Worm (Caenorhabditis elegans) whole organism, L4 larva: ENCODE results near the gene F26F12.2.
A peak's percentile ranks its signal among the peaks of the same experiment; 100 is the strongest.

ENCODE experiments used
- F10B5.3 ChIP-seq: sonication (generic microtip); optimal IDR thresholded peaks from 2 replicates; lab custom pipeline; 2016; ENCODE audit warnings: mild to moderate bottlenecking, missing genetic modification characterization, missing compliant biosample characterization
- F26F4.8 ChIP-seq: fragments of 200-800 bp; sonication (Bioruptor generic); conservative IDR thresholded peaks from 2 replicates; pipeline ENCODE4 v1.3.6; 2022; ENCODE audit warnings: missing genetic modification characterization, missing compliant biosample characterization
- F44E2.7 ChIP-seq: fragments of 200-800 bp; sonication (Bioruptor generic); IDR thresholded peaks from 2 replicates; pipeline ENCODE4 v2.1.2; 2022; ENCODE audit warnings: missing genetic modification characterization, missing compliant biosample characterization
- R02D3.7 ChIP-seq: fragments of 150-350 bp; sonication (generic microtip); optimal IDR thresholded peaks from 3 replicates; lab custom pipeline; 2014; ENCODE audit warnings: missing biosample characterization, missing genetic modification characterization
- Y48G9A.11 ChIP-seq: fragments of 200-800 bp; sonication (Bioruptor generic); IDR thresholded peaks from 2 replicates; pipeline ENCODE4 v1.3.6; 2022; ENCODE audit warnings: missing genetic modification reagents, missing genetic modification characterization, missing compliant biosample characterization
- Y75B8A.6 ChIP-seq: fragments of 200-800 bp; sonication (Bioruptor generic); IDR thresholded peaks from 2 replicates; pipeline ENCODE4 v1.3.6; 2022; ENCODE audit warnings: missing genetic modification reagents, missing genetic modification characterization, missing compliant biosample characterization
- ZK546.5 ChIP-seq, 2 experiments: sonication (generic microtip); optimal IDR thresholded peaks; 2 replicates each; lab custom pipeline; 2017; ENCODE audit warnings: missing biosample characterization in 2 of 2, missing genetic modification characterization in 2 of 2
- aha-1 ChIP-seq: fragments of 150-350 bp; peaks from one replicate; lab custom pipeline; 2014; ENCODE audit warnings: missing biosample characterization, missing genetic modification characterization
- ama-1 ChIP-seq: fragments of 150-350 bp; optimal IDR thresholded peaks from 2 replicates; lab custom pipeline; 2014; ENCODE audit warnings: inconsistent platforms, mixed read lengths
- arid-1 ChIP-seq: fragments of 200-800 bp; sonication (Bioruptor generic); conservative IDR thresholded peaks from 2 replicates; pipeline ENCODE4 v1.3.6; 2022; ENCODE audit warnings: missing genetic modification reagents, missing genetic modification characterization, missing compliant biosample characterization
- attf-4 ChIP-seq: sonication (generic microtip); optimal IDR thresholded peaks from 3 replicates; lab custom pipeline; 2017; ENCODE audit warnings: missing biosample characterization, missing genetic modification characterization
- ceh-28 ChIP-seq: fragments of 150-350 bp; optimal IDR thresholded peaks from 2 replicates; lab custom pipeline; 2014; ENCODE audit warnings: missing biosample characterization, missing genetic modification reagents, missing genetic modification characterization
- ceh-44 ChIP-seq: fragments of 200-800 bp; sonication (Bioruptor generic); IDR thresholded peaks from 2 replicates; pipeline ENCODE4 v1.3.6; 2022; ENCODE audit warnings: missing genetic modification reagents, missing genetic modification characterization, missing compliant biosample characterization
- ceh-62 ChIP-seq: sonication (generic microtip); optimal IDR thresholded peaks from 2 replicates; lab custom pipeline; 2017; ENCODE audit warnings: missing biosample characterization, missing genetic modification characterization
- ceh-82 ChIP-seq: sonication (generic microtip); optimal IDR thresholded peaks from 2 replicates; lab custom pipeline; 2017; ENCODE audit warnings: missing biosample characterization, missing genetic modification characterization
- ces-1 ChIP-seq: fragments of 150-350 bp; sonication (generic microtip); optimal IDR thresholded peaks from 4 replicates; lab custom pipeline; 2014; ENCODE audit warnings: missing biosample characterization, missing genetic modification reagents, missing genetic modification characterization
- cey-2 ChIP-seq: sonication (generic microtip); optimal IDR thresholded peaks from 3 replicates; lab custom pipeline; 2017; ENCODE audit warnings: missing genetic modification characterization, mild to moderate bottlenecking, missing compliant biosample characterization, antibody characterized with exemption, borderline replicate concordance; ENCODE audit not compliant: insufficient read depth
- ctbp-1 ChIP-seq: fragments of 200-800 bp; sonication (Bioruptor generic); IDR thresholded peaks from 2 replicates; pipeline ENCODE4 v1.3.6; 2022; ENCODE audit warnings: missing genetic modification reagents, missing genetic modification characterization, missing compliant biosample characterization
- daf-16 ChIP-seq, 3 experiments: sonication (generic microtip); optimal IDR thresholded peaks; 2 replicates each; lab custom pipeline; 2016 to 2017; ENCODE audit warnings: missing genetic modification characterization in 3 of 3, missing genetic modification reagents in 3 of 3, mild to moderate bottlenecking in 2 of 3, missing compliant biosample characterization in 2 of 3, missing biosample characterization in 1 of 3, moderate library complexity in 1 of 3
- daf-8 ChIP-seq: fragments of 200-800 bp; sonication (Bioruptor generic); IDR thresholded peaks from 2 replicates; pipeline ENCODE4 v1.3.6; 2022; ENCODE audit warnings: missing genetic modification characterization, missing compliant biosample characterization
- dmd-9 ChIP-seq: fragments of 200-800 bp; sonication (Bioruptor generic); IDR thresholded peaks from 2 replicates; pipeline ENCODE4 v1.3.6; 2022; ENCODE audit warnings: missing genetic modification reagents, missing genetic modification characterization, missing compliant biosample characterization
- gei-8 ChIP-seq: fragments of 200-800 bp; sonication (Bioruptor generic); optimal IDR thresholded peaks from 2 replicates; lab custom pipeline; 2018; ENCODE audit warnings: mild to moderate bottlenecking, missing genetic modification characterization, missing compliant biosample characterization
- hif-1 ChIP-seq, 2 experiments: sonication (generic microtip); optimal IDR thresholded peaks; 2 replicates each; lab custom pipeline; 2016 to 2017; ENCODE audit warnings: missing compliant biosample characterization in 2 of 2, missing genetic modification characterization in 2 of 2, missing genetic modification reagents in 2 of 2, missing genotype in 2 of 2, mild to moderate bottlenecking in 1 of 2
- lim-7 ChIP-seq: fragments of 200-800 bp; sonication (Bioruptor generic); IDR thresholded peaks from 2 replicates; pipeline ENCODE4 v1.3.6; 2022; ENCODE audit warnings: missing genetic modification characterization, missing compliant biosample characterization
- lin-15B ChIP-seq: fragments of 150-350 bp; sonication (generic microtip); optimal IDR thresholded peaks from 3 replicates; lab custom pipeline; 2014; ENCODE audit warnings: missing biosample characterization, missing genetic modification characterization
- lsy-2 ChIP-seq, 2 experiments: fragments of 150-350 bp in 1 of 2; sonication (generic microtip) in 1 of 2; optimal IDR thresholded peaks; 2 replicates each; lab custom pipeline; 2014 to 2017; ENCODE audit warnings: missing biosample characterization in 2 of 2, missing genetic modification characterization in 2 of 2
- madf-5 ChIP-seq, 2 experiments: fragments of 200-800 bp; sonication (Bioruptor generic); IDR thresholded peaks; 2 replicates each; pipeline ENCODE4 v1.3.6; 2022; ENCODE audit warnings: missing compliant biosample characterization in 2 of 2, missing genetic modification characterization in 2 of 2
- mes-2 ChIP-seq: sonication (generic microtip); optimal IDR thresholded peaks from 2 replicates; lab custom pipeline; 2016; ENCODE audit warnings: missing genotype, mild to moderate bottlenecking, missing genetic modification characterization, missing compliant biosample characterization; ENCODE audit not compliant: poor library complexity, severe bottlenecking
- nhr-111 ChIP-seq: fragments of 200-800 bp; sonication (Bioruptor generic); optimal IDR thresholded peaks from 2 replicates; lab custom pipeline; 2018; ENCODE audit warnings: mild to moderate bottlenecking, missing genetic modification characterization, missing compliant biosample characterization
- nhr-28 ChIP-seq: fragments of 150-350 bp; optimal IDR thresholded peaks from 2 replicates; lab custom pipeline; 2014; ENCODE audit warnings: missing biosample characterization, missing genetic modification characterization
- nhr-41 ChIP-seq: fragments of 200-800 bp; sonication (Bioruptor generic); IDR thresholded peaks from 2 replicates; pipeline ENCODE4 v1.3.6; 2022; ENCODE audit warnings: missing genetic modification reagents, missing genetic modification characterization, missing compliant biosample characterization
- nhr-76 ChIP-seq: fragments of 150-350 bp; optimal IDR thresholded peaks from 2 replicates; lab custom pipeline; 2014; ENCODE audit warnings: missing biosample characterization, missing genetic modification characterization
- nhr-77 ChIP-seq: fragments of 150-350 bp; optimal IDR thresholded peaks from 2 replicates; lab custom pipeline; 2014; ENCODE audit warnings: missing biosample characterization, missing genetic modification characterization
- php-3 ChIP-seq: fragments of 200-800 bp; sonication (Bioruptor generic); IDR thresholded peaks from 2 replicates; pipeline ENCODE4 v1.3.6; 2022; ENCODE audit warnings: missing genetic modification reagents, missing genetic modification characterization, missing compliant biosample characterization
- pqm-1 ChIP-seq: sonication (generic microtip); optimal IDR thresholded peaks from 2 replicates; lab custom pipeline; 2017; ENCODE audit warnings: missing biosample characterization, missing genetic modification characterization
- rbr-2 ChIP-seq: sonication (generic microtip); optimal IDR thresholded peaks from 2 replicates; lab custom pipeline; 2016; ENCODE audit warnings: missing genotype, missing genetic modification characterization, missing compliant biosample characterization
- saeg-2 ChIP-seq: fragments of 200-800 bp; sonication (Bioruptor generic); IDR thresholded peaks from 2 replicates; pipeline ENCODE4 v1.3.6; 2022; ENCODE audit warnings: missing genetic modification reagents, missing genetic modification characterization, missing compliant biosample characterization
- sdz-12 ChIP-seq: fragments of 200-800 bp; sonication (Bioruptor generic); optimal IDR thresholded peaks from 2 replicates; lab custom pipeline; 2018; ENCODE audit warnings: mild to moderate bottlenecking, missing genetic modification characterization, missing compliant biosample characterization
- skn-1 ChIP-seq: fragments of 150-350 bp; optimal IDR thresholded peaks from 2 replicates; lab custom pipeline; 2014; ENCODE audit warnings: missing biosample characterization, missing genetic modification characterization
- snpc-1.2 ChIP-seq: fragments of 200-800 bp; sonication (Bioruptor generic); IDR thresholded peaks from 2 replicates; pipeline ENCODE4 v1.3.6; 2022; ENCODE audit warnings: missing genetic modification reagents, missing genetic modification characterization, missing compliant biosample characterization
- snpc-4 ChIP-seq: fragments of 150-350 bp; optimal IDR thresholded peaks from 2 replicates; lab custom pipeline; 2014; ENCODE audit warnings: missing biosample characterization, missing genetic modification characterization
- spr-1 ChIP-seq: sonication (generic microtip); optimal IDR thresholded peaks from 2 replicates; lab custom pipeline; 2016; ENCODE audit warnings: mild to moderate bottlenecking, missing genetic modification characterization, missing compliant biosample characterization
- unc-39 ChIP-seq: sonication (generic microtip); optimal IDR thresholded peaks from 2 replicates; lab custom pipeline; 2017; ENCODE audit warnings: missing biosample characterization, missing genetic modification characterization
- zfp-3 ChIP-seq: fragments of 200-800 bp; sonication (Bioruptor generic); conservative IDR thresholded peaks from 2 replicates; pipeline ENCODE4 v1.3.6; 2022; ENCODE audit warnings: missing genetic modification reagents, missing genetic modification characterization, missing compliant biosample characterization
- ztf-7 ChIP-seq: fragments of 150-350 bp; optimal IDR thresholded peaks from 2 replicates; lab custom pipeline; 2014; ENCODE audit warnings: missing biosample characterization, missing genetic modification characterization

Gene F26F12.2

ce11 chrV:5799373-5799772, 39.0 kb downstream of the F26F12.2 start, which contains the start of gene cyn-17:
cyn-17 (plus strand) TSS chrV:5799673.
- TF ChIP-seq php-3 (GFP tag; lab: Robert Waterston, UW) = no peak
- TF ChIP-seq gei-8 = no peak
- no peak for TF ChIP-seq R02D3.7 (tag; lab: Kevin White, UChicago)
- no peak for TF ChIP-seq nhr-41 (GFP tag; lab: Robert Waterston, UW)
- TF ChIP-seq nhr-28 (tag; lab: Kevin White, UChicago) = no peak
- no peak for TF ChIP-seq lin-15B
- no peak for TF ChIP-seq ama-1
- TF ChIP-seq lsy-2 (tag; optimal IDR thresholded peaks at IDR 0.05; lab: Kevin White, UChicago) = no peak
- TF ChIP-seq daf-8 (GFP tag; lab: Robert Waterston, UW) = no peak

ce11 chrV:5798132-5798531, 40.3 kb downstream of the F26F12.2 start, which contains the start of gene nstp-3:
nstp-3 (minus strand) TSS chrV:5798232.
- TF ChIP-seq gei-8 = no peak
- no peak for TF ChIP-seq F26F4.8 (GFP tag; lab: Robert Waterston, UW)
- TF ChIP-seq aha-1 (tag; lab: Kevin White, UChicago) = peak; percentile 52
- no peak for TF ChIP-seq ceh-82 (tag; lab: Kevin White, UChicago)
- no peak for TF ChIP-seq nhr-28 (tag; lab: Kevin White, UChicago)
- TF ChIP-seq lsy-2 (tag; optimal IDR thresholded peaks at IDR 0.05; lab: Kevin White, UChicago) = no peak
- no peak for TF ChIP-seq cey-2 (tag; lab: Kevin White, UChicago)

- TF ChIP-seq spr-1 (tag; lab: Kevin White, UChicago) (no peak), mes-2 (tag; lab: Kevin White, UChicago) (no peak), dmd-9 (GFP tag; lab: Robert Waterston, UW) (no peak), snpc-1.2 (GFP tag; lab: Robert Waterston, UW) (no peak), skn-1 (tag; lab: Kevin White, UChicago) (no peak), hif-1 (tag; optimal IDR thresholded peaks at IDR 0.05; lab: Kevin White, UChicago) (no peak), unc-39 (tag; lab: Kevin White, UChicago) (no peak), F44E2.7 (no peak), Y75B8A.6 (no peak), attf-4 (tag; lab: Kevin White, UChicago) (no peak), nhr-76 (tag; lab: Kevin White, UChicago) (no peak), arid-1 (no peak), snpc-4 (no peak)
These were observed 46.4 kb downstream of the F26F12.2 start, which contains the start of gene ZC250.2 for ce11 chrV:5792031-5792430. ZC250.2 (plus strand) TSS chrV:5792331.

ce11 chrV:5790497-5791280, 47.7 kb downstream of the F26F12.2 start, which contains the start of the genes nhr-142 and F44E7.9:
nhr-142 (minus strand) TSS chrV:5790553.
F44E7.9 (plus strand) TSS chrV:5791230.
- TF ChIP-seq zfp-3 (GFP tag; lab: Robert Waterston, UW) (0 out of 2 replicates have a peak, but pooled peaks have one; percentile 54), lim-7 (no peak), rbr-2 (tag; lab: Kevin White, UChicago) (peak; percentile 89), madf-5 (GFP tag; IDR thresholded peaks at IDR 0.05; lab: Robert Waterston, UW) (no peak), ctbp-1 (GFP tag; lab: Robert Waterston, UW) (peak; percentile 67), saeg-2 (GFP tag; lab: Robert Waterston, UW) (0 out of 2 replicates have a peak, but pooled peaks have one; percentile 36), nhr-28 (tag; lab: Kevin White, UChicago) (peak; percentile 100), nhr-77 (tag; lab: Kevin White, UChicago) (peak; percentile 84), snpc-1.2 (GFP tag; lab: Robert Waterston, UW) (peak; percentile 66), Y48G9A.11 (GFP tag; lab: Robert Waterston, UW) (peak; percentile 47; the same call in 1 of the 2 replicates), F44E2.7 (no peak), ztf-7 (tag; lab: Kevin White, UChicago) (peak; percentile 80), pqm-1 (peak; percentile 16), ceh-62 (tag; lab: Kevin White, UChicago) (no peak), ceh-28 (tag; lab: Kevin White, UChicago) (no peak), F10B5.3 (tag; lab: Kevin White, UChicago) (no peak), daf-16 (GFP tag; optimal IDR thresholded peaks at IDR 0.05; lab: Kevin White, UChicago) (no peak), daf-16 (tag; optimal IDR thresholded peaks at IDR 0.05; lab: Kevin White, UChicago) (peak; percentile 49), sdz-12 (GFP tag; lab: Kevin White, UChicago) (no peak), ZK546.5 (tag; optimal IDR thresholded peaks at IDR 0.05; lab: Kevin White, UChicago) (no peak), ceh-44 (GFP tag; lab: Robert Waterston, UW) (peak; percentile 48; the same call in 1 of the 2 replicates), nhr-111 (GFP tag; lab: Kevin White, UChicago) (no peak), ces-1 (GFP tag; lab: Kevin White, UChicago) (no peak)
